Fruit fly (Drosophila melanogaster): Measurements from ENCODE around the gene Elp1.

Elp1 gene

DNA sequence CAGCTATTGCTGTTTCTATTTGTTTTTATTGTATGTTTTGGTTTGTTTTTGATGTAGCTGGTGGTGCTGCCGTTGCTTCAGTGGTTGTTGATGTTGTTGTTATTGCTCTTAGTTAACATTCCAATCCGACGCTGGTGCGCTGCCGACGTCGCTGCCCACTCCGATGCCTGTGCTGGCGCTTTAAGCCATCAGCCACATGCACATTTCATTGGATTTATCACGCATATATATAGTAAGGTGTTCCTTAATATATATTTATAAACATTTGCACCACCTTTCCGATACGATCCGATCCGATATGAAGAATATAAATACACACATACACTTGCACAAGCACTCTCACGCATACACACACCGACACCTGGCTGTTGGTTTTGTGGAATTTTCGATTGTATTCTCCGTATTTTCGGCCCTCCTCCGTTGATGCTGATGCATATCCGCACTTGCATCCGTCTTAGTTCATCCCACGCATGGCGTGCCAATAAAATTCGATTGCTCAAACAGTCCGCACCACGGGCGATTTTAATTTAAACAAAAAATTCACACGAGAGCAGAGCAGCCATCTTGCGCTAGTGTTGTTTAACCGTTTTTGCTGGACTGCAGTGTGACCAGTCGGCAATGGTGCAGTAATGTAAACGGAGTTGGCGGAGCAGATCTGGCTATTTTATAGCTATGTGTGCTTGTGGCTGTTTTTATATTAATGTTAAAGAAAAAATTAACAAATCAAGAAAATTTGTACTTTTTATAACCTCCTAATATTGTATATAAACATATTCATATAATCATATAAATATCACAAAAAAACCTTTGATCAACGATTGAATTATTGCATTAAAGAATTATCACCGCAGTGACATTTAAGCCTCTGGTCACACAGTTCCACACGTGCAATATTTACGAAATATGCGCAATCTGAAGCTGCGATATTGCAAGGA lies at the start of gene Elp1, which contains the start of gene Csk (continued):
- TF ChIP-seq CG15479 (GFP tag; optimal IDR thresholded peaks at IDR 0.05) (peak; percentile 84), yki (optimal IDR thresholded peaks at IDR 0.05) (no peak), CG3163 (GFP tag; optimal IDR thresholded peaks at IDR 0.05) (no peak), zfh2 (GFP tag; optimal IDR thresholded peaks at IDR 0.05) (peak; percentile 71), schlank (tag; optimal IDR thresholded peaks at IDR 0.05) (no peak), hb (GFP tag; IDR thresholded peaks at IDR 0.05; ENCODE audit: partially characterized antibody) (no peak), CG16863 (GFP tag; optimal IDR thresholded peaks at IDR 0.05) (no peak), jigr1 (GFP tag; IDR thresholded peaks at IDR 0.05) (peak; percentile 24; the same call in 1 of the 3 replicates), Bdp1 (GFP tag; optimal IDR thresholded peaks at IDR 0.05) (peak; percentile 48), Usf (GFP tag; optimal IDR thresholded peaks at IDR 0.05) (no peak), Mrtf (GFP tag; IDR thresholded peaks at IDR 0.05) (no peak), h (optimal IDR thresholded peaks at IDR 0.05) (no peak), HLH4C (GFP tag; IDR thresholded peaks at IDR 0.05; ENCODE audit: partially characterized antibody) (no peak), cas (GFP tag; IDR thresholded peaks at IDR 0.05) (no peak), slou (GFP tag; optimal IDR thresholded peaks at IDR 0.05) (peak; percentile 37), crc (GFP tag; optimal IDR thresholded peaks at IDR 0.05) (no peak), CG34376 (GFP tag; optimal IDR thresholded peaks at IDR 0.05) (peak; percentile 33), HHEX (GFP tag; optimal IDR thresholded peaks at IDR 0.05) (peak; percentile 26), CG17802 (tag; optimal IDR thresholded peaks at IDR 0.05) (no peak), H2.0 (GFP tag; IDR thresholded peaks at IDR 0.05) (0 out of 2 replicates have a peak, but pooled peaks have one; percentile 17), CG4424 (GFP tag; optimal IDR thresholded peaks at IDR 0.05) (peak; percentile 74), Optix (GFP tag; IDR thresholded peaks at IDR 0.05) (no peak), NC2β (GFP tag; optimal IDR thresholded peaks at IDR 0.05) (no peak), Sox102F (GFP tag; optimal IDR thresholded peaks at IDR 0.05) (peak; percentile 21), Xbp1 (GFP tag; optimal IDR thresholded peaks at IDR 0.05) (peak; percentile 65), toy (GFP tag; IDR thresholded peaks at IDR 0.05) (no peak), cg (GFP tag; optimal IDR thresholded peaks at IDR 0.05) (peak; percentile 95), sima (GFP tag; optimal IDR thresholded peaks at IDR 0.05) (no peak), Atf-2 (GFP tag; optimal IDR thresholded peaks at IDR 0.05) (peak; percentile 6), en (GFP tag; optimal IDR thresholded peaks at IDR 0.05) (no peak), Dip3 (GFP tag; optimal IDR thresholded peaks at IDR 0.05) (peak; percentile 35), sim (GFP tag; IDR thresholded peaks at IDR 0.05) (no peak), CG15073 (GFP tag; optimal IDR thresholded peaks at IDR 0.05) (no peak), eyg (GFP tag; optimal IDR thresholded peaks at IDR 0.05) (no peak), fd102C (GFP tag; optimal IDR thresholded peaks at IDR 0.05) (peak; percentile 34), org-1 (GFP tag; optimal IDR thresholded peaks at IDR 0.05) (no peak), TFAM (GFP tag; optimal IDR thresholded peaks at IDR 0.05) (no peak), bcd (GFP tag; optimal IDR thresholded peaks at IDR 0.05) (peak; percentile 66), Mes4 (GFP tag; optimal IDR thresholded peaks at IDR 0.05) (no peak), Dfd (GFP tag; optimal IDR thresholded peaks at IDR 0.05) (no peak), CG3065 (GFP tag; optimal IDR thresholded peaks at IDR 0.05) (no peak), sisA (GFP tag; IDR thresholded peaks at IDR 0.05) (no peak; the same call in 1 of the 2 replicates), lilli (GFP tag; optimal IDR thresholded peaks at IDR 0.05) (peak; percentile 55), dpn (GFP tag; optimal IDR thresholded peaks at IDR 0.05) (peak; percentile 50 to 63), Stat92E (GFP tag; optimal IDR thresholded peaks at IDR 0.05) (peak in 1 of 3 experiments; percentile 8), Poxn (GFP tag; IDR thresholded peaks at IDR 0.05) (no peak), CG7556 (GFP tag; optimal IDR thresholded peaks at IDR 0.05) (peak; percentile 41), Atf6 (GFP tag; IDR thresholded peaks at IDR 0.05) (0 out of 2 replicates have a peak, but pooled peaks have one; percentile 17), chn (GFP tag; optimal IDR thresholded peaks at IDR 0.05) (peak; percentile 5), Nf-YB (GFP tag; optimal IDR thresholded peaks at IDR 0.05) (peak; percentile 22)
